Worm (Caenorhabditis elegans) whole organism, late embryonic: ENCODE results near the gene lem-2.
A peak's percentile ranks its signal among the peaks of the same experiment; 100 is the strongest.

Experiments used
- C08G9.2 ChIP-seq: sonication (generic microtip); optimal IDR thresholded peaks from 2 replicates; lab custom pipeline; 2016; ENCODE audit warnings: mild to moderate bottlenecking, missing genetic modification characterization, moderate library complexity, missing compliant biosample characterization
- C38D4.7 ChIP-seq: fragments of 200-800 bp; sonication (Bioruptor generic); optimal IDR thresholded peaks from 2 replicates; lab custom pipeline; 2018; ENCODE audit warnings: mild to moderate bottlenecking, missing genetic modification characterization, moderate library complexity, missing compliant biosample characterization
- T23F11.4 ChIP-seq: fragments of 200-800 bp; sonication (Bioruptor generic); optimal IDR thresholded peaks from 2 replicates; lab custom pipeline; 2018; ENCODE audit warnings: mild to moderate bottlenecking, missing genetic modification characterization, missing compliant biosample characterization
- Y22D7AL.16 ChIP-seq: sonication (generic microtip); optimal IDR thresholded peaks from 2 replicates; lab custom pipeline; 2016; ENCODE audit warnings: missing genetic modification characterization, missing compliant biosample characterization
- ama-1 ChIP-seq: fragments of 150-350 bp; optimal IDR thresholded peaks from 2 replicates; lab custom pipeline; 2014
- ceh-18 ChIP-seq: sonication (generic microtip); optimal IDR thresholded peaks from 2 replicates; lab custom pipeline; 2016; ENCODE audit warnings: missing genetic modification characterization, missing compliant biosample characterization
- ceh-19 ChIP-seq: fragments of 200-800 bp; sonication (Bioruptor generic); optimal IDR thresholded peaks from 2 replicates; lab custom pipeline; 2018; ENCODE audit warnings: mild to moderate bottlenecking, missing genetic modification characterization, missing compliant biosample characterization
- ceh-31 ChIP-seq: sonication (generic microtip); optimal IDR thresholded peaks from 2 replicates; lab custom pipeline; 2016; ENCODE audit warnings: missing genetic modification characterization, missing compliant biosample characterization
- ceh-34 ChIP-seq: sonication (generic microtip); optimal IDR thresholded peaks from 2 replicates; lab custom pipeline; 2016; ENCODE audit warnings: mild to moderate bottlenecking, missing genetic modification characterization, missing compliant biosample characterization
- ceh-45 ChIP-seq: fragments of 200-800 bp; sonication (Bioruptor generic); IDR thresholded peaks from 2 replicates; pipeline ENCODE4 v1.3.6; 2022; ENCODE audit warnings: missing genetic modification reagents, missing genetic modification characterization, missing compliant biosample characterization
- ceh-48 ChIP-seq: sonication (generic microtip); optimal IDR thresholded peaks from 2 replicates; lab custom pipeline; 2016; ENCODE audit warnings: missing genetic modification characterization, inconsistent platforms, missing compliant biosample characterization
- ceh-6 ChIP-seq: fragments of 200-800 bp; sonication (Bioruptor generic); optimal IDR thresholded peaks from 2 replicates; lab custom pipeline; 2018; ENCODE audit warnings: mild to moderate bottlenecking, missing genetic modification characterization, missing compliant biosample characterization
- ceh-9 ChIP-seq: sonication (generic microtip); optimal IDR thresholded peaks from 2 replicates; lab custom pipeline; 2016; ENCODE audit warnings: mild to moderate bottlenecking, missing genetic modification characterization, inconsistent platforms, missing compliant biosample characterization
- che-1 ChIP-seq: sonication (generic microtip); optimal IDR thresholded peaks from 2 replicates; lab custom pipeline; 2016; ENCODE audit warnings: mild to moderate bottlenecking, missing genetic modification characterization, missing compliant biosample characterization
- dve-1 ChIP-seq: sonication (generic microtip); optimal IDR thresholded peaks from 2 replicates; lab custom pipeline; 2017; ENCODE audit warnings: antibody characterized with exemption, mild to moderate bottlenecking, missing genetic modification characterization, missing compliant biosample characterization
- elt-2 ChIP-seq: sonication (generic microtip); optimal IDR thresholded peaks from 2 replicates; lab custom pipeline; 2016; ENCODE audit warnings: missing genetic modification reagents, missing genetic modification characterization, missing compliant biosample characterization
- elt-4 ChIP-seq: sonication (generic microtip); optimal IDR thresholded peaks from 2 replicates; lab custom pipeline; 2016; ENCODE audit warnings: missing genetic modification characterization, missing compliant biosample characterization
- ets-4 ChIP-seq: sonication (generic microtip); optimal IDR thresholded peaks from 2 replicates; lab custom pipeline; 2016; ENCODE audit warnings: missing genetic modification characterization, missing compliant biosample characterization
- eyg-1 ChIP-seq: sonication (generic microtip); optimal IDR thresholded peaks from 2 replicates; lab custom pipeline; 2016; ENCODE audit warnings: missing genotype, missing genetic modification characterization, missing compliant biosample characterization
- fax-1 ChIP-seq: sonication (generic microtip); optimal IDR thresholded peaks from 2 replicates; lab custom pipeline; 2016; ENCODE audit warnings: missing genotype, missing genetic modification characterization, missing compliant biosample characterization
- fkh-10 ChIP-seq: fragments of 150-350 bp; optimal IDR thresholded peaks from 2 replicates; lab custom pipeline; 2014; ENCODE audit warnings: missing biosample characterization, missing genetic modification reagents, missing genetic modification characterization
- fkh-6 ChIP-seq: sonication (generic microtip); optimal IDR thresholded peaks from 2 replicates; lab custom pipeline; 2016; ENCODE audit warnings: missing genetic modification characterization, missing compliant biosample characterization
- gmeb-2 ChIP-seq: sonication (generic microtip); optimal IDR thresholded peaks from 2 replicates; lab custom pipeline; 2016; ENCODE audit warnings: missing genetic modification characterization, inconsistent platforms, missing compliant biosample characterization
- hlh-15 ChIP-seq: sonication (generic microtip); optimal IDR thresholded peaks from 2 replicates; lab custom pipeline; 2016; ENCODE audit warnings: missing genetic modification characterization, missing compliant biosample characterization
- hlh-30 ChIP-seq: sonication (generic microtip); optimal IDR thresholded peaks from 2 replicates; lab custom pipeline; 2017; ENCODE audit warnings: antibody characterized with exemption, missing genetic modification characterization, missing compliant biosample characterization; ENCODE audit not compliant: insufficient read depth
- hlh-8 ChIP-seq: sonication (generic microtip); optimal IDR thresholded peaks from 2 replicates; lab custom pipeline; 2016; ENCODE audit warnings: missing genotype, missing genetic modification characterization, missing compliant biosample characterization
- lin-11 ChIP-seq: fragments of 200-800 bp; sonication (Bioruptor generic); optimal IDR thresholded peaks from 2 replicates; lab custom pipeline; 2018; ENCODE audit warnings: mild to moderate bottlenecking, missing genetic modification characterization, missing compliant biosample characterization
- mec-3 ChIP-seq: sonication (generic microtip); optimal IDR thresholded peaks from 2 replicates; lab custom pipeline; 2016; ENCODE audit warnings: borderline replicate concordance, missing genetic modification characterization, missing compliant biosample characterization
- nhr-232 ChIP-seq: sonication (generic microtip); optimal IDR thresholded peaks from 2 replicates; lab custom pipeline; 2016; ENCODE audit warnings: missing genetic modification characterization, missing compliant biosample characterization
- odd-2 ChIP-seq: sonication (generic microtip); optimal IDR thresholded peaks from 2 replicates; lab custom pipeline; 2017; ENCODE audit warnings: antibody characterized with exemption, mild to moderate bottlenecking, missing genetic modification characterization, missing compliant biosample characterization
- pag-3 ChIP-seq: sonication (generic microtip); optimal IDR thresholded peaks from 2 replicates; lab custom pipeline; 2016; ENCODE audit warnings: missing compliant biosample characterization, missing genetic modification characterization, borderline replicate concordance
- pat-9 ChIP-seq: fragments of 200-800 bp; sonication (Bioruptor generic); optimal IDR thresholded peaks from 2 replicates; lab custom pipeline; 2018; ENCODE audit warnings: mild to moderate bottlenecking, missing genetic modification characterization, moderate library complexity, missing compliant biosample characterization
- pax-1 ChIP-seq: fragments of 150-350 bp; optimal IDR thresholded peaks from 2 replicates; lab custom pipeline; 2014; ENCODE audit warnings: missing biosample characterization, missing genetic modification characterization
- pros-1 ChIP-seq: fragments of 150-350 bp; optimal IDR thresholded peaks from 2 replicates; lab custom pipeline; 2014; ENCODE audit warnings: missing biosample characterization, missing genetic modification reagents, missing genetic modification characterization
- ref-2 ChIP-seq: sonication (generic microtip); optimal IDR thresholded peaks from 2 replicates; lab custom pipeline; 2016; ENCODE audit warnings: missing genetic modification characterization, missing compliant biosample characterization
- rnt-1 ChIP-seq: sonication (generic microtip); optimal IDR thresholded peaks from 2 replicates; lab custom pipeline; 2016; ENCODE audit warnings: missing genetic modification characterization, missing compliant biosample characterization
- sdc-2 ChIP-seq: sonication (generic microtip); optimal IDR thresholded peaks from 2 replicates; lab custom pipeline; 2016; ENCODE audit warnings: missing genotype, missing genetic modification characterization, missing compliant biosample characterization
- sox-4 ChIP-seq: sonication (generic microtip); optimal IDR thresholded peaks from 2 replicates; lab custom pipeline; 2017; ENCODE audit warnings: mild to moderate bottlenecking, missing genetic modification characterization, inconsistent platforms, missing compliant biosample characterization
- tbx-7 ChIP-seq: sonication (generic microtip); optimal IDR thresholded peaks from 2 replicates; lab custom pipeline; 2016; ENCODE audit warnings: missing genotype, missing genetic modification characterization, missing compliant biosample characterization
- ttx-3 ChIP-seq: sonication (generic microtip); optimal IDR thresholded peaks from 2 replicates; lab custom pipeline; 2016; ENCODE audit warnings: missing genetic modification reagents, missing genetic modification characterization, missing compliant biosample characterization
- unc-42 ChIP-seq: sonication (generic microtip); optimal IDR thresholded peaks from 2 replicates; lab custom pipeline; 2016; ENCODE audit warnings: missing genotype, missing genetic modification characterization, missing compliant biosample characterization
- unc-55 ChIP-seq: sonication (generic microtip); optimal IDR thresholded peaks from 2 replicates; lab custom pipeline; 2017; ENCODE audit warnings: missing biosample characterization, missing genetic modification reagents, missing genetic modification characterization
- unc-86 ChIP-seq: sonication (generic microtip); optimal IDR thresholded peaks from 2 replicates; lab custom pipeline; 2016; ENCODE audit warnings: missing genetic modification characterization, missing compliant biosample characterization

The lem-2 gene

DNA sequence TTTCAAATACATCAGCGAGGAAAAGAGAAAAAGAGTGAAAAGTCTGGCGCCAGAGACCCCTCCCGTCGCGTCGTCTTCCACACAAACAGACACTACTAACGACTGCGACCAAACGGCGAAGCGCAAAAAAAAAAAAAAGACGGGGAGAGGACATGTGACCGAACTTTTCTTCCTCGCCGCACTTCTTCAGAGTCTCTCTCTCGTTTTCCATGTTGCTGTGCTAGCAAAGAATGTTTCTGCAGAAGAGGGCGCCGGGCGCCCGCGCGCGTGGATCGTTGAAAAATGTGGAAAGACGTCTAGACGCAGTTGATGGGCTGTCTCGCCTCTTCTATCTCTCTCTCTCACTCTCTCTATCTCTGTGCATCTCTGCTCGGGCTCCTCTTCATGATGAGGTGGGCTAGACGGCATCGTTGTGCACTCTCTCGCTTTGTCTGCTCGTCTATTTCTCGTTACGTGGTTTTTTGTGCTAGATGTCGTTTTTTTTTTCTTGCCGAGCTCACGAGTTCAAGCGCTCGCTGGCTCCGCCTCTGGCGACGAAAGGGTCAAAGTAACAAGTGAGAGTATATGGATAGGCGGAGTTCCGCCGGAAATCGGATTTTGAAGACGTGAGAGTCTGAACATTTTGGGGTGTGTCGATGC, 22.9 kb upstream of the lem-2 start (continued):
- TF ChIP-seq hlh-15, result no peak
- TF ChIP-seq unc-42 (tag; lab: Kevin White, UChicago), result peak; percentile 78
- TF ChIP-seq T23F11.4 (GFP tag; lab: Kevin White, UChicago), result no peak
- no peak for TF ChIP-seq hlh-8 (tag; lab: Kevin White, UChicago)
- TF ChIP-seq ets-4 (tag; lab: Kevin White, UChicago), result peak; percentile 12
- TF ChIP-seq ceh-45, result no peak
- TF ChIP-seq pros-1 (tag; lab: Kevin White, UChicago), result peak; percentile 53
- peak; percentile 46 for TF ChIP-seq ceh-34 (tag; lab: Kevin White, UChicago)
- TF ChIP-seq ceh-31 (tag; lab: Kevin White, UChicago), result peak; percentile 83
- TF ChIP-seq odd-2 (tag; lab: Kevin White, UChicago), result no peak
- no peak for TF ChIP-seq unc-86
- TF ChIP-seq gmeb-2, result no peak
- no peak for TF ChIP-seq dve-1 (tag; lab: Kevin White, UChicago)
- TF ChIP-seq elt-2 (tag; lab: Kevin White, UChicago), result peak; percentile 0
- peak; percentile 48 for TF ChIP-seq hlh-30 (tag; lab: Kevin White, UChicago)
- no peak for TF ChIP-seq elt-4 (tag; lab: Kevin White, UChicago)
- no peak for TF ChIP-seq eyg-1 (tag; lab: Kevin White, UChicago)
- no peak for TF ChIP-seq mec-3 (tag; lab: Kevin White, UChicago)
- no peak for TF ChIP-seq ref-2 (tag; lab: Kevin White, UChicago)
- TF ChIP-seq ceh-48 (tag; lab: Kevin White, UChicago), result no peak
- no peak for TF ChIP-seq ceh-19 (GFP tag; lab: Kevin White, UChicago)
- TF ChIP-seq unc-55, result peak; percentile 76
- TF ChIP-seq ceh-9, result no peak
- TF ChIP-seq sox-4, result no peak
- no peak for TF ChIP-seq fkh-10 (GFP tag; lab: Kevin White, UChicago)
- no peak for TF ChIP-seq tbx-7 (tag; lab: Kevin White, UChicago)
- peak; percentile 7 for TF ChIP-seq pat-9 (tag; lab: Kevin White, UChicago)
- TF ChIP-seq sdc-2 (tag; lab: Kevin White, UChicago), result no peak
- no peak for TF ChIP-seq fkh-6
- no peak for TF ChIP-seq pag-3
- no peak for TF ChIP-seq pax-1 (tag; lab: Kevin White, UChicago)
- no peak for TF ChIP-seq ama-1
- TF ChIP-seq Y22D7AL.16, result no peak
- TF ChIP-seq che-1, result no peak
- peak; percentile 97 for TF ChIP-seq ceh-18 (tag; lab: Kevin White, UChicago)
- no peak for TF ChIP-seq fax-1 (tag; lab: Kevin White, UChicago)
- no peak for TF ChIP-seq C38D4.7 (GFP tag; lab: Kevin White, UChicago)
- no peak for TF ChIP-seq ceh-6 (GFP tag; lab: Kevin White, UChicago)
- no peak for TF ChIP-seq lin-11 (tag; lab: Kevin White, UChicago)
- TF ChIP-seq nhr-232, result no peak
- TF ChIP-seq rnt-1, result peak; percentile 67
- no peak for TF ChIP-seq ttx-3 (tag; lab: Kevin White, UChicago)
- TF ChIP-seq C08G9.2, result peak; percentile 14
